Worm (Caenorhabditis elegans) whole organism, mixed stage, embryonic: ENCODE measurements around the gene F36H5.13.

Source experiments
- blmp-1 ChIP-seq: fragments of 150-350 bp; optimal IDR thresholded peaks from 2 replicates; lab custom pipeline; 2014; ENCODE audit warnings: missing biosample characterization, missing genetic modification characterization
- ceh-43 ChIP-seq: fragments of 200-800 bp; sonication (Bioruptor generic); optimal IDR thresholded peaks from 2 replicates; lab custom pipeline; 2018; ENCODE audit warnings: mild to moderate bottlenecking, missing genetic modification characterization, moderate library complexity, missing compliant biosample characterization
- ces-1 ChIP-seq: fragments of 150-350 bp; optimal IDR thresholded peaks from 2 replicates; lab custom pipeline; 2014; ENCODE audit warnings: missing biosample characterization, missing genetic modification reagents, missing genetic modification characterization
- elt-3 ChIP-seq: fragments of 150-350 bp; optimal IDR thresholded peaks from 2 replicates; lab custom pipeline; 2014; ENCODE audit warnings: missing biosample characterization, missing genetic modification characterization
- lsy-2 ChIP-seq: fragments of 150-350 bp; optimal IDR thresholded peaks from 2 replicates; lab custom pipeline; 2014; ENCODE audit warnings: missing biosample characterization, missing genetic modification characterization
- nhr-237 ChIP-seq: fragments of 150-350 bp; optimal IDR thresholded peaks from 2 replicates; lab custom pipeline; 2014; ENCODE audit warnings: missing biosample characterization, missing genetic modification characterization
- nhr-28 ChIP-seq: fragments of 150-350 bp; optimal IDR thresholded peaks from 2 replicates; lab custom pipeline; 2014; ENCODE audit warnings: missing biosample characterization, missing genetic modification characterization
- nhr-76 ChIP-seq: sonication (generic microtip); optimal IDR thresholded peaks from 2 replicates; lab custom pipeline; 2017; ENCODE audit warnings: missing biosample characterization, missing genetic modification characterization
- snpc-4 ChIP-seq: fragments of 150-350 bp; optimal IDR thresholded peaks from 2 replicates; lab custom pipeline; 2014; ENCODE audit warnings: missing biosample characterization, missing genetic modification characterization
- sptf-1 ChIP-seq: sonication (generic microtip); optimal IDR thresholded peaks from 2 replicates; lab custom pipeline; 2017; ENCODE audit warnings: mild to moderate bottlenecking, missing genetic modification characterization, moderate library complexity, missing compliant biosample characterization
- unc-39 ChIP-seq: fragments of 150-350 bp; optimal IDR thresholded peaks from 2 replicates; lab custom pipeline; 2014; ENCODE audit warnings: missing biosample characterization, missing genetic modification characterization
- unc-62 ChIP-seq: fragments of 150-350 bp; optimal IDR thresholded peaks from 2 replicates; lab custom pipeline; 2014; ENCODE audit warnings: missing biosample characterization, missing genetic modification reagents, missing genetic modification characterization

DNA sequence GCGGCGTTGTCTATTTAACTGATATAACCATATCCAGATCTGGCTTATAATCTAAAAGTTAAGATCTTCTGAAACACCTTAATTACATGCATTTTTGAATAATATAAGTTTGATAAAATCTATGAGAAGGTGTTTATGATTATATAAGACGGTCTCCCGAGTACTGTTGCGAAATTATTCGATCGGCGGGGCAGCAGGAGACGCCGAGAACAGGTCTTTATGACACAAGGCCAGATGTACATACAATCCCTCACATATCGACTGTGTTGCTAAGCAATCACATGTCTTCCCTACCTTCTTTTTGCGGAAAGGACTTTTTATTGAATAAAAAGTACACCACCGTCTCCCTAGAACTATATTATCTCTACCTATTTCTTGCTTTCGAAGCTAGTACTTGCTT is 6.3 kb upstream of the F36H5.13 start, which contains the start of gene fbxb-53:
- no peak for TF ChIP-seq blmp-1 (tag; lab: Kevin White, UChicago)
- TF ChIP-seq nhr-28 (tag; lab: Kevin White, UChicago) = no peak
- no peak for TF ChIP-seq nhr-237 (tag; lab: Kevin White, UChicago)
- TF ChIP-seq unc-62 (GFP tag; lab: Kevin White, UChicago) = no peak
- TF ChIP-seq snpc-4 (tag; lab: Kevin White, UChicago) = no peak
- no peak for TF ChIP-seq ceh-43 (GFP tag; lab: Kevin White, UChicago)
- no peak for TF ChIP-seq elt-3
- no peak for TF ChIP-seq unc-39 (tag; lab: Kevin White, UChicago)
- TF ChIP-seq ces-1 (GFP tag; lab: Kevin White, UChicago) = no peak
- no peak for TF ChIP-seq lsy-2
- no peak for TF ChIP-seq nhr-76 (tag; lab: Kevin White, UChicago)
- no peak for TF ChIP-seq sptf-1 (tag; lab: Kevin White, UChicago)
